Fruit fly (Drosophila melanogaster) Kc167 (cell line): Measurements from ENCODE around the gene Grp170.

Experiments used
- Myc ChIP-seq: fragments of >200 bp; optimal IDR thresholded peaks from 2 replicates; lab custom pipeline; 2017; ENCODE audit warnings: missing external identifiers
- Sin3A ChIP-seq: fragments of >200 bp; optimal IDR thresholded peaks from 2 replicates; lab custom pipeline; 2018; ENCODE audit warnings: missing external identifiers
- h ChIP-seq: fragments of >200 bp; optimal IDR thresholded peaks from 3 replicates; lab custom pipeline; 2018; ENCODE audit warnings: missing external identifiers
- insv ChIP-seq: fragments of >200 bp; optimal IDR thresholded peaks from 3 replicates; lab custom pipeline; 2018; ENCODE audit warnings: missing external identifiers
- psq ChIP-seq: fragments of >200 bp; optimal IDR thresholded peaks from 2 replicates; lab custom pipeline; 2017; ENCODE audit warnings: missing external identifiers

dm6 chrX:2318369-2318768, 43.5 kb upstream of the Grp170 start:
- TF ChIP-seq Myc (lab: Kevin White, UChicago) (no peak), h (lab: Kevin White, UChicago) (no peak), psq (no peak), insv (lab: Kevin White, UChicago) (no peak), Sin3A (no peak)
